Worm (Caenorhabditis elegans) whole organism, early embryonic: ENCODE measurements around the gene C28H8.5.

Experiments
- B0310.2 ChIP-seq: sonication (generic microtip); optimal IDR thresholded peaks from 2 replicates; lab custom pipeline; 2016; ENCODE audit warnings: mild to moderate bottlenecking, missing genetic modification characterization, missing compliant biosample characterization
- F13C5.2 ChIP-seq: sonication (generic microtip); optimal IDR thresholded peaks from 2 replicates; lab custom pipeline; 2017; ENCODE audit warnings: mild to moderate bottlenecking, missing genetic modification characterization, inconsistent platforms, missing compliant biosample characterization
- aly-1 ChIP-seq: sonication (generic microtip); optimal IDR thresholded peaks from 2 replicates; lab custom pipeline; 2016; ENCODE audit warnings: missing genetic modification characterization, missing compliant biosample characterization
- ama-1 ChIP-seq: fragments of 150-350 bp; optimal IDR thresholded peaks from 2 replicates; lab custom pipeline; 2014
- ceh-13 ChIP-seq: fragments of 200-800 bp; sonication (Bioruptor generic); optimal IDR thresholded peaks from 2 replicates; lab custom pipeline; 2018; ENCODE audit warnings: mild to moderate bottlenecking, missing genetic modification characterization, missing compliant biosample characterization
- ceh-36 ChIP-seq: sonication (generic microtip); optimal IDR thresholded peaks from 2 replicates; lab custom pipeline; 2016; ENCODE audit warnings: missing genetic modification characterization, inconsistent platforms, missing compliant biosample characterization
- ets-7 ChIP-seq: sonication (generic microtip); optimal IDR thresholded peaks from 2 replicates; lab custom pipeline; 2016; ENCODE audit warnings: missing genotype, missing genetic modification characterization, missing compliant biosample characterization
- flt-1 ChIP-seq: fragments of 200-800 bp; sonication (Bioruptor generic); IDR thresholded peaks from 2 replicates; pipeline ENCODE4 v1.3.6; 2022; ENCODE audit warnings: missing genetic modification characterization, missing compliant biosample characterization
- hmbx-1 ChIP-seq: sonication (generic microtip); optimal IDR thresholded peaks from 2 replicates; lab custom pipeline; 2016; ENCODE audit warnings: mild to moderate bottlenecking, missing genetic modification characterization, missing compliant biosample characterization
- hmg-4 ChIP-seq: fragments of 200-800 bp; sonication (Bioruptor generic); optimal IDR thresholded peaks from 2 replicates; lab custom pipeline; 2018; ENCODE audit warnings: mild to moderate bottlenecking, missing genetic modification characterization, missing compliant biosample characterization
- hnd-1 ChIP-seq: sonication (generic microtip); optimal IDR thresholded peaks from 2 replicates; lab custom pipeline; 2016; ENCODE audit warnings: missing genetic modification characterization, missing compliant biosample characterization
- pes-1 ChIP-seq: fragments of 200-800 bp; sonication (Bioruptor generic); IDR thresholded peaks from 2 replicates; pipeline ENCODE4 v1.3.6; 2022; ENCODE audit warnings: missing genetic modification reagents, missing genetic modification characterization, missing compliant biosample characterization
- scrt-1 ChIP-seq: fragments of 200-800 bp; sonication (Bioruptor generic); IDR thresholded peaks from 2 replicates; pipeline ENCODE4 v1.3.6; 2022; ENCODE audit warnings: missing genetic modification characterization, missing compliant biosample characterization
- sea-1 ChIP-seq: fragments of 200-800 bp; sonication (Bioruptor generic); conservative IDR thresholded peaks from 2 replicates; pipeline ENCODE4 v1.3.6; 2022; ENCODE audit warnings: missing genetic modification characterization, missing compliant biosample characterization
- tbx-11 ChIP-seq: fragments of 200-800 bp; sonication (Bioruptor generic); IDR thresholded peaks from 2 replicates; pipeline ENCODE4 v1.3.6; 2022; ENCODE audit warnings: missing genetic modification characterization, missing compliant biosample characterization
- tbx-37 ChIP-seq: fragments of 200-800 bp; sonication (Bioruptor generic); conservative IDR thresholded peaks from 2 replicates; pipeline ENCODE4 v1.3.6; 2022; ENCODE audit warnings: missing genetic modification reagents, missing genetic modification characterization, missing compliant biosample characterization
- tra-4 ChIP-seq: sonication (generic microtip); optimal IDR thresholded peaks from 2 replicates; lab custom pipeline; 2017; ENCODE audit warnings: missing genetic modification characterization, missing compliant biosample characterization

The C28H8.5 gene

DNA sequence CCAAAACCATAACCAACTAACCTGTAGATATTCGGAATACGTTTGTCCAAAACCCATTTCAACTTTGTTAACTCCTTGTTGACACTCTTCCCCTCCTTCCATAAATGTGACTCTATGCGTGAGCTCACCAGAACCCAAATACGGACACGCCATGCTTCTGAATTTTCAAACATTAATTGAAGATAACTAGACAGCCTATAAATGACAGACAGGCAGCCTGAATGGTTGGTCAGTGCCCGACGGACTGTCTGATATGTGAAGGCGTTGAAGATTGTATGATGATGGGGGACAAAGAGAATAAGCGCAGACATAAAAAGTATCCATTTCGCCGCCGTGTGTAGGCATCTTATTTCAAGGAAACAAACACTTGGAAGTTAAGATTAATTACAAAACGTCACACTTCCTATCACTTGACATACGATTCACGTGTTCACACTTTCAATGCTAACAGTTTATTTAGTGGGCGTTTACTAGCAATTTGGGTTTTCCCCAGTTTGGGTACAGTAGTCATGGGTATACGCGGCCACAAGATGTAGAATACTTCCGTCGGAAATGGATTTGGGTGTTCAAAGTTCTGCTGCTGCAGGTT, 35.8 kb downstream of the C28H8.5 start, which contains the start of the genes tdo-2 and C28H8.2:
TSS of gene tdo-2 (minus strand) at position 157 of the 589 bp plus-strand sequence.
TSS of gene C28H8.2 (plus strand) at position 524 of the 589 bp plus-strand sequence.
- TF ChIP-seq hmg-4 (GFP tag; lab: Kevin White, UChicago) (no peak), ceh-36 (no peak), tbx-11 (no peak), hnd-1 (tag; lab: Kevin White, UChicago) (no peak), sea-1 (GFP tag; lab: Robert Waterston, UW) (no peak), flt-1 (GFP tag; lab: Robert Waterston, UW) (no peak), pes-1 (no peak), aly-1 (tag; lab: Kevin White, UChicago) (no peak), B0310.2 (no peak), hmbx-1 (no peak), F13C5.2 (tag; lab: Kevin White, UChicago) (no peak), tra-4 (tag; lab: Kevin White, UChicago) (no peak), ets-7 (tag; lab: Kevin White, UChicago) (no peak), ceh-13 (no peak), ama-1 (no peak), tbx-37 (GFP tag; lab: Robert Waterston, UW) (no peak), scrt-1 (no peak)

- no peak for TF ChIP-seq tbx-37 (GFP tag; lab: Robert Waterston, UW)
- no peak for TF ChIP-seq F13C5.2 (tag; lab: Kevin White, UChicago)
- no peak for TF ChIP-seq hmbx-1
- TF ChIP-seq hmg-4 (GFP tag; lab: Kevin White, UChicago): no peak
- no peak for TF ChIP-seq tbx-11
- no peak for TF ChIP-seq hnd-1 (tag; lab: Kevin White, UChicago)
Observed at ce11 chrIII:5921067-5921678, 37.1 kb downstream of the C28H8.5 start.

- TF ChIP-seq ceh-36: no peak
- TF ChIP-seq hmg-4 (GFP tag; lab: Kevin White, UChicago): no peak
- TF ChIP-seq sea-1 (GFP tag; lab: Robert Waterston, UW): no peak
- TF ChIP-seq hnd-1 (tag; lab: Kevin White, UChicago): no peak
- TF ChIP-seq tra-4 (tag; lab: Kevin White, UChicago): no peak
- TF ChIP-seq B0310.2: no peak
- no peak for TF ChIP-seq aly-1 (tag; lab: Kevin White, UChicago)
- no peak for TF ChIP-seq F13C5.2 (tag; lab: Kevin White, UChicago)
- no peak for TF ChIP-seq ama-1
- no peak for TF ChIP-seq flt-1 (GFP tag; lab: Robert Waterston, UW)
- TF ChIP-seq tbx-37 (GFP tag; lab: Robert Waterston, UW): no peak
Observed at ce11 chrIII:5922236-5922635, 38.1 kb downstream of the C28H8.5 start.

ce11 chrIII:5925724-5926123, 41.6 kb downstream of the C28H8.5 start, which contains the start of the genes dnc-2 and bcl-7:
Gene dnc-2 (minus strand): TSS chrIII:5925756.
Gene bcl-7 (plus strand): TSS chrIII:5926086.
- TF ChIP-seq tbx-11: no peak
- no peak for TF ChIP-seq pes-1
- no peak for TF ChIP-seq F13C5.2 (tag; lab: Kevin White, UChicago)
- no peak for TF ChIP-seq ets-7 (tag; lab: Kevin White, UChicago)
- no peak for TF ChIP-seq flt-1 (GFP tag; lab: Robert Waterston, UW)
- TF ChIP-seq hmbx-1: no peak
- no peak for TF ChIP-seq ama-1
- TF ChIP-seq tbx-37 (GFP tag; lab: Robert Waterston, UW): no peak
- no peak for TF ChIP-seq tra-4 (tag; lab: Kevin White, UChicago)
- no peak for TF ChIP-seq hnd-1 (tag; lab: Kevin White, UChicago)
- TF ChIP-seq scrt-1: no peak
- TF ChIP-seq B0310.2: no peak

DNA sequence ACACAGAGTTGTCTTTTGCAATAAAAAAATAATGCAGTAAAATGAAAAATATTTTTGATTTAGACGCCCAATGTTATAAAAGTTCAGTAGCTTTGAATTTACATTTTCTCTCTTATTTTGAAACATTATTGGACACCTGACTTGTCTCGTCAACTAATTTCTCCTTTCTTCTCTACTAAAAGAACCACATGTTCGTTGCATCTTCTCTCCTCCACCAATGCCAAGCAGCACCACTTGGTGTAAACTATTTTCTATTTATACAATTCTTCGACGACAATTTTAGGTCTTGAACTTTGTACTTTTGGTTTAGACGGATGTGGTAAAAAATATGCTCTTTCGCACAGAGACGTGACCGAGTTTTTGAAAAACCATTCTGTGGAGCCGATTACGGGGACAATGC, 46.6 kb downstream of the C28H8.5 start:
- TF ChIP-seq hmbx-1 (no peak), ceh-36 (no peak)

ce11 chrIII:5931433-5931994, 47.4 kb downstream of the C28H8.5 start, which contains the start of gene EGAP1.5:
Gene EGAP1.5 (plus strand): TSS chrIII:5931721.
- TF ChIP-seq ceh-36 (no peak), flt-1 (GFP tag; lab: Robert Waterston, UW) (no peak), B0310.2 (no peak), hmg-4 (GFP tag; lab: Kevin White, UChicago) (no peak), tbx-11 (no peak)

DNA sequence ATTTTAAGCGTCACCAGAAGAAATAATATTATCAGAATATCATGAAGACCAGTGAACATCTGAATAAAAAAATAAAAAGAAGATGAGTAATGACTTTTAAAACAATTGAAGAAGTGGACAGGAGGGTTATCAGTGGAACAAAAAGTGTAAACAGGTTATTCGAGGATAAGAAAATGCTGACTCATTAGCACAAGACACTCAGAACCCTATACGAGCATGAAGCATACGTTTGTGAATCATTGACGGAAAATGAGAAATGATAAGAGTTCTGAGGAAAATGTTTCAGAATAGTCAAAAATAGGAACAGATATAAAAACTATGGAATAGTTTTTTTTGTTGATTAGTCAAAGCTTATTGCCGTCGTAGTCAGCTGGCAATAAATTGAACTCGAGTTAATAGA, 48.7 kb downstream of the C28H8.5 start, which contains the start of gene zmp-1:
TSS of gene zmp-1 (minus strand) at position 101 of the 400 bp plus-strand sequence.
- TF ChIP-seq ama-1: no peak
- no peak for TF ChIP-seq pes-1

DNA sequence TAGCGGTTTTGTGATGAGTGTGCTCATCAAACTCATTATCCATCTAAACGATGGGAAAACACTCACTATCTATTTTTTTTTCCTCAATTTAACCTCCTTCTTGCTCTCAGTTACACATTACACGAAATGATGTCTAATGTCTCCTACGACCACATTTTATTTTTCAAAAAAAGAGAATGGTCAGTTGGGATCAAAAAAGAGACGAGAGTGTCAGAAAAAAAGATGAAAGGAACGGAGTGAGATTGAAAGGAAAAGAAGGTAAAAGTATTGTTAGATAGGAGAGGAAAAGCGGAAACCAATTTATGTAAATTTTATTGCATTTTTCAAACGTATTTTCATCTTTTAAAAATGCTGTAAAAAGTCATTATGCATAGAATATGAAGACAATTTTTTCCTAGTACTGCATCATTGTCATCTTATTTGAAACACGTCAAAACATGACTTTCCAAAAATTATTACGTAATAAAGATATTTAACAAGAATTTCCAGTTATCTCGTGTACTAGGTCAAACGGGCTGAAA, 50.1 kb downstream of the C28H8.5 start:
- no peak for TF ChIP-seq sea-1 (GFP tag; lab: Robert Waterston, UW)
- no peak for TF ChIP-seq aly-1 (tag; lab: Kevin White, UChicago)
- TF ChIP-seq B0310.2: no peak
- no peak for TF ChIP-seq tbx-37 (GFP tag; lab: Robert Waterston, UW)
- TF ChIP-seq tra-4 (tag; lab: Kevin White, UChicago): no peak
- no peak for TF ChIP-seq pes-1
- no peak for TF ChIP-seq ets-7 (tag; lab: Kevin White, UChicago)
- no peak for TF ChIP-seq scrt-1
- TF ChIP-seq hmbx-1: no peak
- no peak for TF ChIP-seq ceh-13
